Worm (Caenorhabditis elegans) whole organism, midembryonic: ENCODE measurements around the gene clic-1.
A peak's percentile ranks its signal among the peaks of the same experiment; 100 is the strongest.

Experiments used
- T22C8.4 ChIP-seq: fragments of 200-800 bp; sonication (Bioruptor generic); IDR thresholded peaks from 2 replicates; pipeline ENCODE4 v1.3.6; 2022; ENCODE audit warnings: missing genetic modification characterization, missing compliant biosample characterization
- cog-1 ChIP-seq: sonication (generic microtip); optimal IDR thresholded peaks from 2 replicates; lab custom pipeline; 2016; ENCODE audit warnings: missing genetic modification characterization, missing compliant biosample characterization
- flt-1 ChIP-seq: fragments of 200-800 bp; sonication (Bioruptor generic); IDR thresholded peaks from 2 replicates; pipeline ENCODE4 v1.3.6; 2022; ENCODE audit warnings: missing genetic modification characterization, missing compliant biosample characterization
- klf-2 ChIP-seq: fragments of 200-800 bp; sonication (Bioruptor generic); conservative IDR thresholded peaks from 2 replicates; pipeline ENCODE4 v1.3.6; 2022; ENCODE audit warnings: missing genetic modification reagents, missing genetic modification characterization, missing compliant biosample characterization
- med-1 ChIP-seq: sonication (generic microtip); optimal IDR thresholded peaks from 2 replicates; lab custom pipeline; 2017; ENCODE audit warnings: missing genetic modification characterization, mild to moderate bottlenecking, missing compliant biosample characterization, antibody characterized with exemption, missing genetic modification reagents; ENCODE audit not compliant: insufficient read depth
- ref-1 ChIP-seq: fragments of 200-800 bp; sonication (Bioruptor generic); conservative IDR thresholded peaks from 2 replicates; pipeline ENCODE4 v1.3.6; 2022; ENCODE audit warnings: missing genetic modification reagents, missing genetic modification characterization, missing compliant biosample characterization
- tab-1 ChIP-seq: fragments of 200-800 bp; sonication (Bioruptor generic); IDR thresholded peaks from 2 replicates; pipeline ENCODE4 v1.3.6; 2022; ENCODE audit warnings: missing genetic modification characterization, missing compliant biosample characterization
- ztf-23 ChIP-seq: fragments of 200-800 bp; sonication (Bioruptor generic); IDR thresholded peaks from 2 replicates; pipeline ENCODE4 v1.3.6; 2022; ENCODE audit warnings: missing genetic modification reagents, missing genetic modification characterization, missing compliant biosample characterization
- ztf-29 ChIP-seq: fragments of 200-800 bp; sonication (Bioruptor generic); IDR thresholded peaks from 2 replicates; pipeline ENCODE4 v1.3.6; 2022; ENCODE audit warnings: missing genetic modification reagents, missing genetic modification characterization, missing compliant biosample characterization

The clic-1 gene

DNA sequence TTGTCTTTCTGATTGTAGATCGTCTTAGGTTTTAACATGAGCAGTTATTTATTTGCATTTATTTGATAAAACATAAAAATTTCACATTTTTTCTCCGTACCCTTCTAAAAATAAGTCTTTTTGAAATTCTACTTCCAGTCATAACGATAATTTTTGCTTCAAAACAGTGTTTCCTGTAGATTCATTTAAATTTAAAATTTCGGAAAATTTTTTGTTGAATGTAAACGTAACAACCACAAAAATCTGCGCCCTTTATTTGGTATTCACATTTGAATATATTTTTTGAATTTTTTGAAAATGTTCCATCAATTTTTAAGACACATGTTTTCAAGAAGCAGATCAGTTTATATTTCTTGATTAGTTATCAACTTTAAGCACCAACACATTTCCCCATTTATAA, 10.7 kb upstream of the clic-1 start:
- TF ChIP-seq ztf-23 (GFP tag; lab: Robert Waterston, UW): no peak

DNA sequence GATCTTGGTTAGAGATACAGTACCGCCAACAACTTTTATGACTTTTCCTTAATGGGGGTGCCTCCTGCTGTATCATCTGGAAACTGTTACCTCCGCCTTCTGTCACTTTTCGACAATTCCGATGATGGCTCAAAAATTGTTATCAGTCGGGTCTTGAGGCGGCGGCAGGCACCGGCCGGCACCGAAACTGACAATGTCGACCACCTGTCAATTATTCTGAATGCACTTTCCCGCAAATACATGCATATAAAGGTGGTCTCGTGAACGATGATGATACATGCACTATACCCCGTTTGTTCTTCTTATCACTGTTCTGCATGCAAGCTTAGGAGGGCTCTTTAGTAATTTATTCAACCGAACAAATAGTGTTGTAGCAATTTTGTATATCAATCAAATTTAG, 9.4 kb upstream of the clic-1 start:
- no peak for TF ChIP-seq klf-2
- TF ChIP-seq ref-1 (GFP tag; lab: Robert Waterston, UW): no peak
- TF ChIP-seq med-1 (GFP tag; lab: Kevin White, UChicago): no peak
- no peak for TF ChIP-seq ztf-23 (GFP tag; lab: Robert Waterston, UW)
- TF ChIP-seq cog-1 (tag; lab: Kevin White, UChicago): no peak
- TF ChIP-seq T22C8.4 (GFP tag; lab: Robert Waterston, UW): no peak

DNA sequence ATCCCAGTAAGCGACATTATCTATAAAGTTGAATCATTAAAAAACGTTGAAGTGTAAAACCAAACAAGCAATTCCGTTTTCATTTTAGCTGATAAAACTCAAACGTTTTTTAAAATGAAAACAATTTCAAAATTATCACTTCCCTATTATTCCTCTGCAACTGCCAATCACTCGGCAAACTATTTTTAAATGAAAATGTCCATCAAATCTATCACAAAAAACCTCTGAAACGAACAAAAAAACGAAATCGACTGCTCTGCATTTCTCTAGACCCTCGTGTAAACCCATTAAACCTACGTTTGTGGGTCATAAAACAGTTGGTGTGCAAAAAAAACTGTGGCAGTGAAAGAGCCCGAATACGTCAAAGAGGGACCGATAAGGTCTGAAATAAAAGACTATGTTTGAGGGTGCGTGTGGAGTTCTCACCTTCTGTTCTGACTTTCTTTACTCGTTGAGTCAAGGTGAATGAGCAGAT, 7.8 kb upstream of the clic-1 start, which contains the start of gene fbxl-5:
Gene fbxl-5 (plus strand): TSS at position 425 of the 475 bp plus-strand sequence.
- no peak for TF ChIP-seq ztf-29 (GFP tag; lab: Robert Waterston, UW)
- TF ChIP-seq cog-1 (tag; lab: Kevin White, UChicago): no peak
- no peak for TF ChIP-seq ztf-23 (GFP tag; lab: Robert Waterston, UW)
- TF ChIP-seq med-1 (GFP tag; lab: Kevin White, UChicago): no peak
- no peak for TF ChIP-seq ref-1 (GFP tag; lab: Robert Waterston, UW)
- no peak for TF ChIP-seq tab-1
- no peak for TF ChIP-seq klf-2
- no peak for TF ChIP-seq flt-1 (GFP tag; lab: Robert Waterston, UW)
- TF ChIP-seq T22C8.4 (GFP tag; lab: Robert Waterston, UW): no peak

DNA sequence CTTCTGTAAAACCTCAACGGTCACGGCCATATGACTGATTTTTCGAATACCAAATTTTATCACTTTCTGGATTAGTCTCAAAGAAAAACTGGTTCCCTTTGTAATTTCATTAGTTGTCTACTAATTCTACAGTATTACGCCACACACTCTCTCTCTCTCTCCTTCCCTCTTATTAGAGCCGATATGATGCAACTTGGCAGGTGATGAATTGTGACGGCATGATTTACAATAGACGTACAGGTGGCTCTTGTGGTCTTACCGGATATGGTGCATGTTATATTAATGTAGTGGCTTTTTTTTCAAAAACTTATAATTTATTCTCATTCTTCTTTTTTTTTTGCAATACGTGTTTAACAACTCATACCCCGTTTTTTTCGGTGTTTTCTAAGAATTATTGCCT, 7.2 kb upstream of the clic-1 start:
- TF ChIP-seq ztf-29 (GFP tag; lab: Robert Waterston, UW) (no peak), ref-1 (GFP tag; lab: Robert Waterston, UW) (no peak), tab-1 (no peak), med-1 (GFP tag; lab: Kevin White, UChicago) (no peak), ztf-23 (GFP tag; lab: Robert Waterston, UW) (no peak), klf-2 (no peak), flt-1 (GFP tag; lab: Robert Waterston, UW) (no peak), T22C8.4 (GFP tag; lab: Robert Waterston, UW) (no peak), cog-1 (tag; lab: Kevin White, UChicago) (no peak)

DNA sequence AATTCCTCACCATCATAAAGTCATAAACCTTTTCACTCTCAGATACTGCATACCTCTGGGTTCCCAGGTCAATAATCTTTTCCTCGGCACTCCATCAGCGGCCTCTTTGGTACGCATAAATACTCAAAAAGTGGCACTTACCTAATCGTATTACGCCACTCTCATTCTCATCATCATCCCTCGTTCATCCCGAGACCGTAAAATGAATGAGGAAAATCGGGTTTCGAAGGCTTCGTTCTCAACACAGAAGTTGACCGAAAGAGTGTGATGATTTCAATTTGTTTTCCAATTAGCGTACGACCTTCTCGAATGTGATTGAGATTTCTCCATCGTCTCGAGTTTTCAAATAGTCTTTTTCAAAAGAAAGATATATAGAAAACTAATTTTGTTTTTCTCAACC, 5.2 kb upstream of the clic-1 start:
- TF ChIP-seq flt-1 (GFP tag; lab: Robert Waterston, UW): no peak

DNA sequence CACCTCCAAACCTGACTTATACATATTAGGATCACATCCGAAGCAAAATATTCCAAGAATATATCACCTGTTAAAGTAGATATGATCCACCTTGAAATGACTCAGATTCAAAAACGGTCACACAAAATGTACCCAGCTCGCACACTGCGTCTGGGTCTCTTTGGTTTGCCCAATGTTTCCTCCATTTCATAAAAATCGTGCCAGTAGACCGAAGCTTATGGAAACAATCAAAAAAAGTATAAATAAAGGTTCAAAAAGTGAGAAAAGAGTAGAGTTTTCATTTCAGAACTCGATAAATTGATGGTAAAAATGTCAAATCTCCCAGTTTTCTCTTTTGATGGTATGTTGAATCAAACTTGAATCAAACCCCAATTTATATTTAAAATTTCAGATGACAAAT, 3.0 kb upstream of the clic-1 start, which contains the start of gene srr-9:
Gene srr-9 (plus strand): TSS at position 301 of the 400 bp plus-strand sequence.
- TF ChIP-seq klf-2: no peak
- no peak for TF ChIP-seq tab-1
- no peak for TF ChIP-seq ztf-23 (GFP tag; lab: Robert Waterston, UW)
- TF ChIP-seq flt-1 (GFP tag; lab: Robert Waterston, UW): no peak
- no peak for TF ChIP-seq cog-1 (tag; lab: Kevin White, UChicago)
- TF ChIP-seq med-1 (GFP tag; lab: Kevin White, UChicago): no peak
- no peak for TF ChIP-seq T22C8.4 (GFP tag; lab: Robert Waterston, UW)
- no peak for TF ChIP-seq ztf-29 (GFP tag; lab: Robert Waterston, UW)
- TF ChIP-seq ref-1 (GFP tag; lab: Robert Waterston, UW): no peak

DNA sequence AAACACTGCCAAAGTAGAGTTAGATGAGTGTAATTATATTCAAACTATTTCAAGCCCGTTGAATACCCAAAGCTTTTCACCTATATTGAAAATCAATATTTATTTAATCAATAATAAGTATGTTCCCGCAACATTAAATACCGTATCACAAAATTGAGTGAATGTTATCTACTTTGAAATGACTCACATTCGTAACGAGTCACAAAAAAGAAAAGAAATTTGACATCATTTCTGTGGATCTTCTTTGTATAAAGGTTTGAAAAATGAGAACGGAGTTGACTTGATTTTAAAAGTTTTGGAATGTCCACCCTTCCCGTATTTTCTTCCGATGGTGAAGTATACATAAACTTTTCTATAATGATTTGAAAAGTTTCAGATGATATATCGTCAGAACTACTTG, 608 bp upstream of the clic-1 start, which contains the start of gene srr-10:
Gene srr-10 (plus strand): TSS at position 301 of the 400 bp plus-strand sequence.
- TF ChIP-seq ztf-29 (GFP tag; lab: Robert Waterston, UW): no peak
- TF ChIP-seq tab-1: no peak
- TF ChIP-seq cog-1 (tag; lab: Kevin White, UChicago): no peak
- no peak for TF ChIP-seq med-1 (GFP tag; lab: Kevin White, UChicago)
- TF ChIP-seq flt-1 (GFP tag; lab: Robert Waterston, UW): no peak
- no peak for TF ChIP-seq klf-2
- TF ChIP-seq T22C8.4 (GFP tag; lab: Robert Waterston, UW): no peak
- TF ChIP-seq ztf-23 (GFP tag; lab: Robert Waterston, UW): no peak
- no peak for TF ChIP-seq ref-1 (GFP tag; lab: Robert Waterston, UW)

DNA sequence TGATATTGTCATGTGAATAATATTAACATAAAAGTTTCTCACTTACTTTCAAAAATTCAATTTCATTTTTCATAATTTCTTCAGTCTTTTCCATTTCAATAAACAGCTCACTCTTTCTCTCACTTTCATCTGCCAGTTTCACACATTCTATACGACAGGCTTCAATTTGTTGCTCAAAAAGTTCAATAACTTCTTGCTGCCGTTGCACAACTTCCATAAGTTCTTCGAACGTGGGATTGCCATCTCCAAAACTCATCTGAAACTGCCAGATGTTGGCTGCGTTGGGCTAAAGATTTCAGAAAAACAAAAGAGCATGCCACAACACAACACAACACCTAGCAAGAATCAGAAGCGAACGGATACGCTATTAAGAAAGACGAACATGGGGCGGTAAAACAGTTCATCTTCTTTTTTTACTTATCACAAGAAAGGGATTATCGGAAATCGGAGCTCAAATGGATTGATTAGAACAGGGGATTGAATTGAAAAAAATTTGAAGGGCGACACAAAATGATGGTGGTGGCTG, 1.4 kb downstream of the clic-1 start:
- no peak for TF ChIP-seq cog-1 (tag; lab: Kevin White, UChicago)
- no peak for TF ChIP-seq flt-1 (GFP tag; lab: Robert Waterston, UW)
- no peak for TF ChIP-seq ref-1 (GFP tag; lab: Robert Waterston, UW)
- TF ChIP-seq tab-1: no peak
- no peak for TF ChIP-seq ztf-23 (GFP tag; lab: Robert Waterston, UW)
- no peak for TF ChIP-seq ztf-29 (GFP tag; lab: Robert Waterston, UW)
- no peak for TF ChIP-seq med-1 (GFP tag; lab: Kevin White, UChicago)
- TF ChIP-seq klf-2: no peak
- TF ChIP-seq T22C8.4 (GFP tag; lab: Robert Waterston, UW): no peak

DNA sequence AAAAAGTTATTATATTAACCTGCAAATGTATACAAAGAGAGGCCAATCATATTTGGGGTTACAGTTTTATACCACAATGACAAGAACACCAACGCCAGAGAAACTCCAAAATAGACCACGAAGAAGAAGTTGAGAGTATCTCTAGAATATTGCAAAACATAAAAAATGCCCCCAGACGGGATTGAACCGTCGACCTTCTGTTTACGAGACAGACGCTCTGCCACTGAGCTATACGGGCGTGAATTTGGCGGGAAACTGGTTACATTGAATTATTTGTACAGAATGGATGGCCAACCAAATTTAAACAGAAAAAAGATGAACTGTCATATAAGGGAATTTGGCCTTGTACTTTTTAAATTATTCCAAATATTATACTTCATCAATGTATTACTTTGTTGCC, 4.2 kb downstream of the clic-1 start:
- TF ChIP-seq flt-1 (GFP tag; lab: Robert Waterston, UW) (peak; percentile 77; the same call in 1 of the 2 replicates), med-1 (GFP tag; lab: Kevin White, UChicago) (no peak), cog-1 (tag; lab: Kevin White, UChicago) (no peak), klf-2 (0 out of 2 replicates have a peak, but pooled peaks have one; percentile 36)

DNA sequence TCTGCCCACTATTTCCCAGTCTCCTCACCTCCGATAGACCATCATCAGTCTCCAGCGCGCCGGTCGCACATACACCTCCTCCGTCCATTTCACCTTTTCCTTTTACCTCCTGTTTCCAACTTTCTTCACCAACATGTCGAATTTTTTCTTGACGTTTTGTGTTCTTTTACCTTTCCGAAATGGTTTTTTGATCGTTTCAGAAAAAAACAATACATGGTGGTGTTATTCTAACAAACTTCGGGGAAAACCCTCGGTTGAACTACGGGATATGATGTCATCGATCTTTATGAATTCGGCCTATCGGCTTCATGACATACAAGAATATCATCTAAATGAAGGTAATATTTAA, 6.1 kb downstream of the clic-1 start, which contains the start of gene Y97E10C.1:
Gene Y97E10C.1 (plus strand): TSS at position 201 of the 349 bp plus-strand sequence.
- TF ChIP-seq flt-1 (GFP tag; lab: Robert Waterston, UW): no peak
- TF ChIP-seq tab-1: no peak
- no peak for TF ChIP-seq cog-1 (tag; lab: Kevin White, UChicago)
- no peak for TF ChIP-seq klf-2
